Worm (Caenorhabditis elegans): ENCODE results near the gene C29F7.2.

DNA sequence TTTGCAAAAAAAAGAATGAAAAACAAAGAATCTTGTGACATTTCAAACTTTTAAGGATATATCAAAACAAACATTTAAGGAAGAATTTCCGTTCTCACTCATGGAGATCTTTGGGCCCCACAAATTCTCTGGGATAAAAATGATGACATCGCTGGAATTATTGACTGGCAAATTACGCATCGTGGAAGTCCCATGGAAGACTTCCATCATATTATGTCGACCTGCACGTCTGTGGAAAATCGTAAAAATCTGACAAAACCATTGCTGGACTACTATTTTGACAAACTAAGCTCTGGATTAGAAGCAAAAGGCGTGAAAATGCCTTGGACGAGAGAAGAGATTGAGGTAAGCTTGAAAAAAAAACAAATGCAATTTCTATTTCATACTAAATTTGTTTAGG, 1.6 kb downstream of the C29F7.2 start:
- TF ChIP-seq klf-2 (GFP tag; conservative IDR thresholded peaks at IDR 0.05) (no peak), T22C8.4 (GFP tag; IDR thresholded peaks at IDR 0.05) (no peak), flt-1 (GFP tag; IDR thresholded peaks at IDR 0.05) (no peak), ref-1 (GFP tag; conservative IDR thresholded peaks at IDR 0.05) (no peak)

Measured in whole organism, midembryonic.